Worm (Caenorhabditis elegans) whole organism, late embryonic: Measurements from ENCODE around the gene brc-2.

Experiments used
- ets-4 ChIP-seq: sonication (generic microtip); optimal IDR thresholded peaks from 2 replicates; lab custom pipeline; 2016; ENCODE audit warnings: missing genetic modification characterization, missing compliant biosample characterization
- hlh-30 ChIP-seq: sonication (generic microtip); optimal IDR thresholded peaks from 2 replicates; lab custom pipeline; 2017; ENCODE audit warnings: antibody characterized with exemption, missing genetic modification characterization, missing compliant biosample characterization; ENCODE audit not compliant: insufficient read depth
- nhr-11 ChIP-seq: fragments of 150-350 bp; optimal IDR thresholded peaks from 2 replicates; lab custom pipeline; 2014; ENCODE audit warnings: missing biosample characterization, missing genetic modification characterization
- ref-2 ChIP-seq: sonication (generic microtip); optimal IDR thresholded peaks from 2 replicates; lab custom pipeline; 2016; ENCODE audit warnings: missing genetic modification characterization, missing compliant biosample characterization

DNA sequence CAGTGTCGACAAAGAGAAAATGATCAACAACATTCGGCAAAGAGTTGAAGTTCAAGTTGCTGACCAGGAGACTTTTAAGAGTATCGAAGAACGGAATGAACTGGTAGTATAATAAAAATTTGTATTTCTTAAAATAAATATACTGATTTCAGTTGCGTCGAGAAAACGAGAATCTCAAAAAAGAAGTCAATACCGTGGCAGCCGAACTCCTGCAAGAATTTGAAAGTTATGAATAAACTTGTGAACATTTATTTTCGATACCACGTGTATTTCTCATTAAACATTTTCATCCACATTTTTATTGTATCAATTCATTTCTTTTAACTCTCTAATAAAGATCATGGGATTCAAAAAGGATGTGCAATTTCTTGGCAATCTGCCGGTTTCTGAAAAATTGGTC lies 32.9 kb downstream of the brc-2 start, which contains the start of gene K04C2.8:
- TF ChIP-seq hlh-30 (no peak), ref-2 (no peak), ets-4 (tag; lab: Kevin White, UChicago) (no peak), nhr-11 (tag; lab: Kevin White, UChicago) (no peak)
